Fruit fly (Drosophila melanogaster) whole organism: Measurements from ENCODE around the gene ergic53.

ENCODE experiments used
- CG8478 ChIP-seq: fragments of >200 bp; optimal IDR thresholded peaks from 2 replicates; lab custom pipeline; 2018; ENCODE audit warnings: inconsistent platforms
- pan ChIP-seq: fragments of >200 bp; optimal IDR thresholded peaks from 2 replicates; lab custom pipeline; 2017

DNA sequence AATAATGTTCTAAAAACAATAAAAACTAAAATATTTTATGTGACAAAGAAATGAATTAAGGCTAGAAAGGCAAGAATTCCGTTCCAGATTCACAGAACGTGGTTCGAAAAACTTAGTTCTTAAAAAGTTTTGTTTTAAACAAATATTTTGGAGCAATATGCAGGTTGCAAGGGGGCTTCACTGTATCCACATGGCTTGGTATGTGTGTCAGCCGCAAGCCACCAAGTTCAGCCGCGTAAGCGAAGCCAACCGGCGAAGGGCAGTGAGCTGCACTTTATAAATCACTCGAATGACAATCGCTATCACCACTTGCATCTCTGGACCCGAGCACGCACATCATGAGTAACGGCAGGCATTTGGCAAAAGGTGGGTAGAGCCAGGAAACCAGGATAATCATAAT lies 14.5 kb upstream of the ergic53 start, which contains the start of gene se:
- no peak for TF ChIP-seq pan (lab: Kevin White, UChicago)
- TF ChIP-seq CG8478 (lab: Kevin White, UChicago) = no peak
